Worm (Caenorhabditis elegans) whole organism, early embryonic: ENCODE measurements around the gene lec-2.
"Not testable (repeated sequence)": the region's sequence is repeated elsewhere in the genome, so short reads cannot be mapped to it uniquely, and the experiment has no call there.

Experiments
- B0310.2 ChIP-seq: sonication (generic microtip); optimal IDR thresholded peaks from 2 replicates; lab custom pipeline; 2016; ENCODE audit warnings: mild to moderate bottlenecking, missing genetic modification characterization, missing compliant biosample characterization
- F13C5.2 ChIP-seq: sonication (generic microtip); optimal IDR thresholded peaks from 2 replicates; lab custom pipeline; 2017; ENCODE audit warnings: mild to moderate bottlenecking, missing genetic modification characterization, inconsistent platforms, missing compliant biosample characterization
- aly-1 ChIP-seq: sonication (generic microtip); optimal IDR thresholded peaks from 2 replicates; lab custom pipeline; 2016; ENCODE audit warnings: missing genetic modification characterization, missing compliant biosample characterization
- ama-1 ChIP-seq: fragments of 150-350 bp; optimal IDR thresholded peaks from 2 replicates; lab custom pipeline; 2014
- ets-7 ChIP-seq: sonication (generic microtip); optimal IDR thresholded peaks from 2 replicates; lab custom pipeline; 2016; ENCODE audit warnings: missing genotype, missing genetic modification characterization, missing compliant biosample characterization
- hmbx-1 ChIP-seq: sonication (generic microtip); optimal IDR thresholded peaks from 2 replicates; lab custom pipeline; 2016; ENCODE audit warnings: mild to moderate bottlenecking, missing genetic modification characterization, missing compliant biosample characterization
- hmg-4 ChIP-seq: fragments of 200-800 bp; sonication (Bioruptor generic); optimal IDR thresholded peaks from 2 replicates; lab custom pipeline; 2018; ENCODE audit warnings: mild to moderate bottlenecking, missing genetic modification characterization, missing compliant biosample characterization
- hnd-1 ChIP-seq: sonication (generic microtip); optimal IDR thresholded peaks from 2 replicates; lab custom pipeline; 2016; ENCODE audit warnings: missing genetic modification characterization, missing compliant biosample characterization
- pes-1 ChIP-seq: fragments of 200-800 bp; sonication (Bioruptor generic); IDR thresholded peaks from 2 replicates; pipeline ENCODE4 v1.3.6; 2022; ENCODE audit warnings: missing genetic modification reagents, missing genetic modification characterization, missing compliant biosample characterization
- sea-1 ChIP-seq: fragments of 200-800 bp; sonication (Bioruptor generic); conservative IDR thresholded peaks from 2 replicates; pipeline ENCODE4 v1.3.6; 2022; ENCODE audit warnings: missing genetic modification characterization, missing compliant biosample characterization
- tbx-11 ChIP-seq: fragments of 200-800 bp; sonication (Bioruptor generic); IDR thresholded peaks from 2 replicates; pipeline ENCODE4 v1.3.6; 2022; ENCODE audit warnings: missing genetic modification characterization, missing compliant biosample characterization
- tbx-37 ChIP-seq: fragments of 200-800 bp; sonication (Bioruptor generic); conservative IDR thresholded peaks from 2 replicates; pipeline ENCODE4 v1.3.6; 2022; ENCODE audit warnings: missing genetic modification reagents, missing genetic modification characterization, missing compliant biosample characterization

- not testable (repeated sequence) for TF ChIP-seq hmbx-1 (tag; lab: Kevin White, UChicago); tbx-11 (GFP tag; lab: Robert Waterston, UW); F13C5.2 (tag; lab: Kevin White, UChicago); hnd-1; hmg-4 (GFP tag; lab: Kevin White, UChicago); ama-1 (lab: Kevin White, UChicago); pes-1; aly-1 (tag; lab: Kevin White, UChicago); B0310.2 (tag; lab: Kevin White, UChicago); ets-7; sea-1 (GFP tag; lab: Robert Waterston, UW); tbx-37 (GFP tag; lab: Robert Waterston, UW)
These were observed 9.7 kb downstream of the lec-2 start, which contains the start of gene ZK892.4 for ce11 chrII:10006266-10006665.
